Worm (Caenorhabditis elegans) whole organism, L1 larva: ENCODE results near the gene hpo-10.

Source experiments
- C16A3.4 ChIP-seq: fragments of 150-350 bp; optimal IDR thresholded peaks from 2 replicates; lab custom pipeline; 2014; ENCODE audit warnings: missing biosample characterization, missing genetic modification characterization
- ces-1 ChIP-seq: fragments of 150-350 bp; optimal IDR thresholded peaks from 2 replicates; lab custom pipeline; 2014; ENCODE audit warnings: missing biosample characterization, missing genetic modification reagents, missing genetic modification characterization
- dpl-1 ChIP-seq, 3 experiments: fragments of 150-350 bp in 2 of 3; sonication (generic microtip) in 1 of 3; optimal IDR thresholded peaks; 2 replicates each; lab custom pipeline; 2014 to 2017; ENCODE audit warnings: missing biosample characterization in 3 of 3, missing genetic modification characterization in 3 of 3, missing genetic modification reagents in 3 of 3
- efl-3 ChIP-seq: fragments of 200-800 bp; sonication (Bioruptor generic); optimal IDR thresholded peaks from 2 replicates; lab custom pipeline; 2018; ENCODE audit warnings: mild to moderate bottlenecking, missing genetic modification characterization, missing compliant biosample characterization
- fos-1 ChIP-seq: fragments of 150-350 bp; optimal IDR thresholded peaks from 2 replicates; lab custom pipeline; 2014; ENCODE audit warnings: missing biosample characterization, missing genetic modification characterization
- nhr-19 ChIP-seq: fragments of 200-800 bp; sonication (Bioruptor generic); conservative IDR thresholded peaks from 2 replicates; pipeline ENCODE4 v1.3.6; 2022; ENCODE audit warnings: missing genetic modification characterization, missing compliant biosample characterization
- nhr-28 ChIP-seq: fragments of 150-350 bp; optimal IDR thresholded peaks from 2 replicates; lab custom pipeline; 2014; ENCODE audit warnings: missing biosample characterization, missing genetic modification characterization
- unc-62 ChIP-seq: fragments of 150-350 bp; optimal IDR thresholded peaks from 2 replicates; lab custom pipeline; 2014; ENCODE audit warnings: missing biosample characterization, missing genetic modification reagents, missing genetic modification characterization

DNA sequence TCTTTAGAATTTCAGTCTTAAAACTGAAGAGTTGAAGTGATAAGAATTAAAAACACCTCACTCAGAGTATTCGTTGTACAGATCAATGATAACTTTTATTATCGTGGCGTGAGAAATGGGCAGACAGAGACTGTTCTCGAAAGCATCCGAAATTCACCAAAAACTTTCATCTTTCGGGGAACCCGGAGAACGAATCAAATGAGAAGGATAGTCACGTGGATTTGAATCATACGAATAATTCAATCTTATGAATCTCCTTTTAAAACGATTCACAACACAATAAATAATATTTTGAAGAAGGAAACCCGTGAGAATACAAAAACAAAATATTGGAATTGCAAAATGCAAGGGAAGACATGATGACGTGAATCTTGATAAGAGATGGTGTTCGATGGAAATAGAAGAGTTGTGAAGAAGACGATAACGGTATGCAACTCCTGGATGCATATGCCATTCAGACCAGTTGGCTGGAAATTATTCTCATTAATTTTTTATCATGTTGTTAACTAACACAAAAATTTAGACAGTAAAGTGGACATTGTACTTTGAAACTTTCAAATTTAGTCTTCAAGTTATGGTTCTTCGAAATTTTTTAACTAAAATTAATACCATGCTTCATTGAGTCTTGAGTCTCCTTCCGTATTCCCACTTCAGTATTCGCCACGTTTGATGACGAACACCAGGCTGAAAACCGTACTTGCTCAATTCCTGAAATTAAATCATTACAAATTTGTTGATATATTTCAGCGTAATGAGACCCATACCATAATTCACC, 2.2 kb upstream of the hpo-10 start:
- TF ChIP-seq fos-1 (tag; lab: Kevin White, UChicago), result no peak
- no peak for TF ChIP-seq efl-3 (GFP tag; lab: Kevin White, UChicago)
- no peak for TF ChIP-seq C16A3.4
- no peak for TF ChIP-seq nhr-28 (tag; lab: Kevin White, UChicago)
- TF ChIP-seq nhr-19 (GFP tag; lab: Robert Waterston, UW), result peak; percentile 27
- TF ChIP-seq ces-1, result no peak
- no peak for TF ChIP-seq unc-62
- no peak for TF ChIP-seq dpl-1 (GFP tag; optimal IDR thresholded peaks at IDR 0.05; lab: Kevin White, UChicago)
